Worm (Caenorhabditis elegans): ENCODE results near the gene H40L08.3.

DNA sequence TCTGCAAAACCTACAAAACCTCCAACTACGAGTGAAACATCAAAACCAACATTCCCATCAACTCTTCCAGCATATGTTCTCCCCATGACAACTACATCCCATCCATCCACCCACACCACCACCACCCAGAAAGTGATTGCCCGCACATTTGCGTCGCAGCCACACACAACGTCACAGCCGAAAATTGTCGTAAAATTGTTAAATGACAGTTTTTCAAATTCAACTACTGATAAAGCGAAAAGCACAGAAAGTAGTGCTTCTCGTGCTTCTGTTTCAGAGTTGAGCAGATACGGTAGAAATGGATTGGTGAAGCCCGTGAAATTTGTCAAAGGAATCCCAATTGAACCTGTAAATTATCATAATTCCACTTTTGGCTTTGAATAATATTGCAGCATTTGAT lies 11.9 kb upstream of the H40L08.3 start:
- TF ChIP-seq W03F9.2 (tag; optimal IDR thresholded peaks at IDR 0.05) (no peak), him-1 (tag; optimal IDR thresholded peaks at IDR 0.05) (no peak)

Measured in whole organism, L4/young adult.